Worm (Caenorhabditis elegans) whole organism, L2 larva: Measurements from ENCODE around the gene str-28.

Source experiments
- C34F6.9 ChIP-seq: fragments of 150-350 bp; optimal IDR thresholded peaks from 2 replicates; lab custom pipeline; 2014; ENCODE audit warnings: missing biosample characterization, missing genetic modification characterization
- F13H6.1 ChIP-seq: sonication (generic microtip); optimal IDR thresholded peaks from 2 replicates; lab custom pipeline; 2016; ENCODE audit warnings: missing genetic modification characterization, missing compliant biosample characterization
- R02D3.7 ChIP-seq: fragments of 150-350 bp; optimal IDR thresholded peaks from 2 replicates; lab custom pipeline; 2014; ENCODE audit warnings: missing biosample characterization, missing genetic modification characterization
- aly-2 ChIP-seq: fragments of 150-350 bp; optimal IDR thresholded peaks from 2 replicates; lab custom pipeline; 2014; ENCODE audit warnings: missing biosample characterization, missing genetic modification characterization
- ama-1 ChIP-seq: fragments of 150-350 bp; optimal IDR thresholded peaks from 2 replicates; lab custom pipeline; 2018; ENCODE audit warnings: inconsistent platforms
- ceh-16 ChIP-seq: fragments of 150-350 bp; optimal IDR thresholded peaks from 2 replicates; lab custom pipeline; 2014; ENCODE audit warnings: missing biosample characterization, missing genetic modification characterization
- ceh-82 ChIP-seq: fragments of 150-350 bp; optimal IDR thresholded peaks from 2 replicates; lab custom pipeline; 2014; ENCODE audit warnings: missing biosample characterization, missing genetic modification characterization
- crh-2 ChIP-seq: sonication (generic microtip); optimal IDR thresholded peaks from 2 replicates; lab custom pipeline; 2017; ENCODE audit warnings: missing biosample characterization, missing genetic modification characterization
- dmd-4 ChIP-seq: sonication (generic microtip); optimal IDR thresholded peaks from 2 replicates; lab custom pipeline; 2017; ENCODE audit warnings: missing biosample characterization, missing genetic modification characterization
- fos-1 ChIP-seq: fragments of 150-350 bp; optimal IDR thresholded peaks from 2 replicates; lab custom pipeline; 2014; ENCODE audit warnings: missing biosample characterization, missing genetic modification characterization
- gmeb-1 ChIP-seq: fragments of 150-350 bp; optimal IDR thresholded peaks from 2 replicates; lab custom pipeline; 2014; ENCODE audit warnings: missing biosample characterization, missing genetic modification characterization
- lin-11 ChIP-seq: fragments of 150-350 bp; sonication (generic microtip); optimal IDR thresholded peaks from 2 replicates; lab custom pipeline; 2014; ENCODE audit warnings: missing biosample characterization, missing genetic modification characterization, inconsistent platforms, mixed read lengths
- lsy-2 ChIP-seq, 2 experiments: fragments of 150-350 bp in 1 of 2; sonication (generic microtip) in 1 of 2; optimal IDR thresholded peaks; 2 replicates each; lab custom pipeline; 2014 to 2017; ENCODE audit warnings: missing biosample characterization in 2 of 2, missing genetic modification characterization in 2 of 2
- mbf-1 ChIP-seq: sonication (generic microtip); optimal IDR thresholded peaks from 2 replicates; lab custom pipeline; 2017; ENCODE audit warnings: missing biosample characterization, missing genetic modification characterization
- mdl-1 ChIP-seq, 2 experiments: fragments of 150-350 bp in 1 of 2; sonication (generic microtip) in 1 of 2; optimal IDR thresholded peaks; 2 replicates each; lab custom pipeline; 2017; ENCODE audit warnings: missing biosample characterization in 2 of 2, missing genetic modification characterization in 2 of 2
- nhr-10 ChIP-seq: sonication (generic microtip); optimal IDR thresholded peaks from 2 replicates; lab custom pipeline; 2017; ENCODE audit warnings: missing biosample characterization, missing genetic modification characterization
- nhr-11 ChIP-seq: fragments of 150-350 bp; optimal IDR thresholded peaks from 2 replicates; lab custom pipeline; 2014; ENCODE audit warnings: missing biosample characterization, missing genetic modification characterization
- nhr-12 ChIP-seq: fragments of 150-350 bp; optimal IDR thresholded peaks from 2 replicates; lab custom pipeline; 2014; ENCODE audit warnings: missing biosample characterization, missing genetic modification characterization
- nhr-129 ChIP-seq: fragments of 150-350 bp; optimal IDR thresholded peaks from 2 replicates; lab custom pipeline; 2014; ENCODE audit warnings: missing biosample characterization, missing genetic modification characterization
- nhr-21 ChIP-seq: fragments of 150-350 bp; optimal IDR thresholded peaks from 2 replicates; lab custom pipeline; 2014; ENCODE audit warnings: missing biosample characterization, missing genetic modification characterization
- nhr-237 ChIP-seq: fragments of 150-350 bp; optimal IDR thresholded peaks from 2 replicates; lab custom pipeline; 2014; ENCODE audit warnings: missing biosample characterization, missing genetic modification characterization
- nhr-25 ChIP-seq: fragments of 150-350 bp; sonication (generic microtip); optimal IDR thresholded peaks from 3 replicates; lab custom pipeline; 2014; ENCODE audit warnings: missing biosample characterization, missing genetic modification characterization
- nhr-6 ChIP-seq: fragments of 150-350 bp; optimal IDR thresholded peaks from 2 replicates; lab custom pipeline; 2014; ENCODE audit warnings: missing biosample characterization, missing genetic modification characterization
- nhr-77 ChIP-seq: fragments of 150-350 bp; optimal IDR thresholded peaks from 2 replicates; lab custom pipeline; 2014; ENCODE audit warnings: missing biosample characterization, missing genetic modification characterization
- peb-1 ChIP-seq: fragments of 150-350 bp; optimal IDR thresholded peaks from 2 replicates; lab custom pipeline; 2014; ENCODE audit warnings: missing biosample characterization, missing genetic modification characterization
- sma-9 ChIP-seq, 2 experiments: fragments of 150-350 bp in 1 of 2; sonication (generic microtip) in 1 of 2; optimal IDR thresholded peaks; 2 replicates each; lab custom pipeline; 2014 to 2016; ENCODE audit warnings: missing genetic modification characterization in 2 of 2, mild to moderate bottlenecking in 1 of 2, missing biosample characterization in 1 of 2, missing compliant biosample characterization in 1 of 2, missing genetic modification reagents in 1 of 2, moderate library complexity in 1 of 2
- snpc-4 ChIP-seq: fragments of 150-350 bp; optimal IDR thresholded peaks from 2 replicates; lab custom pipeline; 2014; ENCODE audit warnings: missing biosample characterization, missing genetic modification characterization
- unc-39 ChIP-seq: fragments of 150-350 bp; optimal IDR thresholded peaks from 2 replicates; lab custom pipeline; 2014; ENCODE audit warnings: missing biosample characterization, missing genetic modification characterization
- unc-62 ChIP-seq: fragments of 150-350 bp; optimal IDR thresholded peaks from 2 replicates; lab custom pipeline; 2014; ENCODE audit warnings: missing biosample characterization, missing genetic modification reagents, missing genetic modification characterization
- ztf-1 ChIP-seq: fragments of 200-800 bp; sonication (Bioruptor generic); conservative IDR thresholded peaks from 2 replicates; pipeline ENCODE4 v1.3.6; 2022; ENCODE audit warnings: missing genetic modification characterization, missing compliant biosample characterization
- ztf-11 ChIP-seq: sonication (generic microtip); optimal IDR thresholded peaks from 2 replicates; lab custom pipeline; 2017; ENCODE audit warnings: missing biosample characterization, missing genetic modification characterization
- ztf-4 ChIP-seq: fragments of 150-350 bp; optimal IDR thresholded peaks from 2 replicates; lab custom pipeline; 2014; ENCODE audit warnings: missing biosample characterization, missing genetic modification characterization

The str-28 gene

DNA sequence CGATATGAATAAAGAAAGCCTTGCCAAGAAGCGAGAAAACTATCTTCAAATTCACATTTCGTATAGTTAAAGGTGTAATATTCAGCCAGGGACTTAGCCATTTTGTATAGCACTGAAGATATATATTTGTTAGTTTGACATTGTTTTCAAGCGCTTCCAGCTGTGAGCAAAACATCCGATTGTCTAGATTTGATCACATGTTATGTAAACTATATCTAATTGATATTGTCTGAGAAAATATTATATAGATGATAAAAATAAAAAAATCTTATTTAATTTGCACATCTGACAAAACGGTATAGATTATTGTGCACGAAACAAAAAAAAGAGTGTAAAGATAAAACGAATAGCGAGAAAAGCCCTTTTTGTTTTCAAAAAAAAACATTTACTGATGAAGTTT lies 8.0 kb downstream of the str-28 start, which contains the start of gene srh-89:
TSS of gene srh-89 (minus strand) at position 101 of the 400 bp plus-strand sequence.
- TF ChIP-seq crh-2 (tag; lab: Kevin White, UChicago), result no peak
- no peak for TF ChIP-seq ztf-11 (tag; lab: Kevin White, UChicago)
- TF ChIP-seq ama-1 (lab: Kevin White, UChicago), result no peak
- TF ChIP-seq gmeb-1 (tag; lab: Kevin White, UChicago), result no peak
- no peak for TF ChIP-seq R02D3.7 (tag; lab: Kevin White, UChicago)
- TF ChIP-seq fos-1, result no peak
- no peak for TF ChIP-seq nhr-237
- TF ChIP-seq dmd-4 (tag; lab: Kevin White, UChicago), result no peak
- no peak for TF ChIP-seq mbf-1
- TF ChIP-seq sma-9 (GFP tag; optimal IDR thresholded peaks at IDR 0.05; lab: Kevin White, UChicago), result no peak
- no peak for TF ChIP-seq sma-9 (tag; optimal IDR thresholded peaks at IDR 0.05; lab: Kevin White, UChicago)
- no peak for TF ChIP-seq snpc-4 (tag; lab: Kevin White, UChicago)
- TF ChIP-seq ceh-82 (tag; lab: Kevin White, UChicago), result no peak
- no peak for TF ChIP-seq lin-11 (tag; lab: Kevin White, UChicago)
- TF ChIP-seq ceh-16 (tag; lab: Kevin White, UChicago), result no peak

- TF ChIP-seq unc-62 (GFP tag; lab: Kevin White, UChicago), result no peak
- TF ChIP-seq nhr-21 (tag; lab: Kevin White, UChicago), result no peak
- no peak for TF ChIP-seq nhr-12 (tag; lab: Kevin White, UChicago)
- no peak for TF ChIP-seq C34F6.9
- no peak for TF ChIP-seq nhr-77 (tag; lab: Kevin White, UChicago)
- TF ChIP-seq nhr-6 (tag; lab: Kevin White, UChicago), result no peak
- no peak for TF ChIP-seq gmeb-1 (tag; lab: Kevin White, UChicago)
- TF ChIP-seq fos-1, result no peak
- TF ChIP-seq ztf-11 (tag; lab: Kevin White, UChicago), result no peak
- TF ChIP-seq crh-2 (tag; lab: Kevin White, UChicago), result no peak
- TF ChIP-seq unc-39 (tag; lab: Kevin White, UChicago), result no peak
- no peak for TF ChIP-seq nhr-10 (tag; lab: Kevin White, UChicago)
- TF ChIP-seq nhr-237, result no peak
These were observed 11.8 kb downstream of the str-28 start, which contains the start of gene srh-92 for ce11 chrV:7460898-7461297. Gene srh-92, minus strand, starts transcription at chrV:7460998.

- TF ChIP-seq lsy-2 (tag; optimal IDR thresholded peaks at IDR 0.05; lab: Kevin White, UChicago), result no peak
- no peak for TF ChIP-seq nhr-77 (tag; lab: Kevin White, UChicago)
- TF ChIP-seq R02D3.7 (tag; lab: Kevin White, UChicago), result no peak
- no peak for TF ChIP-seq aly-2 (tag; lab: Kevin White, UChicago)
These were observed 17.7 kb downstream of the str-28 start, which contains the start of gene F25E5.2 for ce11 chrV:7455008-7455407. Gene F25E5.2, plus strand, starts transcription at chrV:7455308.

DNA sequence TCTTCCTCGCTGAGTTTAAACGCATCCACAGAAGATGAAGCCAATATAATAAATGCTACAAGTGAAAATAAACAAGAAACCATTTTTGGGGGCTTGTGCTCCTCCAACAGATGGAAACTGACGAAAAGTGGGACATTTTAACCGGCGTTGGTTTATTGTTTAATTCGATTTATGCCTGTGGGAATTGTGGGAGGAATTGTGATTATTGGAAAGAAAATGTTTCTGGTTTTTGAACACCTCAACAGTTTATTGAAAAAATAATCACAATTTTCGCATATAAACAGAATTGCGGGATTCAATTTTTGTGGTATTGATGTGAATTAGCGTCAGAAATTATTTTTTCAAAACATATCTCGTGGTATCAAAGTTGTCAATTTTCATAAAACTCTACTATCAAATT lies 18.5 kb downstream of the str-28 start, which contains the start of gene try-8:
TSS of gene try-8 (minus strand) at position 101 of the 400 bp plus-strand sequence.
- TF ChIP-seq ceh-16 (tag; lab: Kevin White, UChicago), result no peak
- no peak for TF ChIP-seq ztf-4 (tag; lab: Kevin White, UChicago)
- no peak for TF ChIP-seq nhr-21 (tag; lab: Kevin White, UChicago)
- no peak for TF ChIP-seq C34F6.9
- TF ChIP-seq nhr-12 (tag; lab: Kevin White, UChicago), result no peak
- no peak for TF ChIP-seq sma-9 (GFP tag; optimal IDR thresholded peaks at IDR 0.05; lab: Kevin White, UChicago)
- TF ChIP-seq sma-9 (tag; optimal IDR thresholded peaks at IDR 0.05; lab: Kevin White, UChicago), result no peak
- TF ChIP-seq F13H6.1 (tag; lab: Kevin White, UChicago), result no peak
- no peak for TF ChIP-seq peb-1 (tag; lab: Kevin White, UChicago)
- TF ChIP-seq ztf-1 (GFP tag; lab: Robert Waterston, UW), result no peak
- no peak for TF ChIP-seq unc-62 (GFP tag; lab: Kevin White, UChicago)
- TF ChIP-seq lin-11 (tag; lab: Kevin White, UChicago), result no peak
- no peak for TF ChIP-seq R02D3.7 (tag; lab: Kevin White, UChicago)
- no peak for TF ChIP-seq mbf-1
- no peak for TF ChIP-seq snpc-4 (tag; lab: Kevin White, UChicago)

DNA sequence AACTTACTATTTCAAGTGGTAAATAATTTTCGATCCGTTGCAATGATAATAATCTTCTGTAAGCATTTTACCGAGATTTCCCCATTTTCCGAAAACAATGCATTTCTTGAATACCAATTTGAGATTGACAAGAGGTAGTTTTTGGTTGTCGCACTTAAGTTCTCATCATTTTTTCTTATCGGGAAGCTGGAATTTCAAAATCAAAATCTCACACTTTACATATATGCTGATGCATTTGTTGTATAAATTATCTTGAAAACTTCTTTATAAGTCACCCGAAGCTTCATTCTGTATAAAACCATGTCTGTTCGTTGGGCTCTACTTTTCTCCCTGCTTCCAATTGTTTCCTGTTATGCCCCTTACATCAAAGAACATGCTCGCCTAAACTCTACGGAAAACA lies 21.3 kb downstream of the str-28 start, which contains the start of gene try-11:
TSS of gene try-11 (plus strand) at position 301 of the 400 bp plus-strand sequence.
- TF ChIP-seq lin-11 (tag; lab: Kevin White, UChicago) (no peak), ama-1 (lab: Kevin White, UChicago) (no peak), lsy-2 (tag; optimal IDR thresholded peaks at IDR 0.05; lab: Kevin White, UChicago) (no peak), nhr-10 (tag; lab: Kevin White, UChicago) (no peak), dmd-4 (tag; lab: Kevin White, UChicago) (no peak), snpc-4 (tag; lab: Kevin White, UChicago) (no peak), nhr-6 (tag; lab: Kevin White, UChicago) (no peak), nhr-11 (tag; lab: Kevin White, UChicago) (no peak), nhr-129 (no peak), ztf-11 (tag; lab: Kevin White, UChicago) (no peak), nhr-25 (tag; lab: Kevin White, UChicago) (no peak), F13H6.1 (tag; lab: Kevin White, UChicago) (no peak), mdl-1 (tag; optimal IDR thresholded peaks at IDR 0.05; lab: Kevin White, UChicago) (no peak)
- TF ChIP-seq, all 48 proteins: peak for 0
